Worm (Caenorhabditis elegans) whole organism, L1 larva: ENCODE measurements around the gene arrd-6.

Experiments
- F16B12.6 ChIP-seq: fragments of 150-350 bp; optimal IDR thresholded peaks from 2 replicates; lab custom pipeline; 2014; ENCODE audit warnings: missing biosample characterization, missing genetic modification characterization
- Y116A8C.19 ChIP-seq: sonication (generic microtip); optimal IDR thresholded peaks from 2 replicates; lab custom pipeline; 2016; ENCODE audit warnings: missing compliant biosample characterization, missing genetic modification characterization, borderline replicate concordance
- aha-1 ChIP-seq: fragments of 150-350 bp; optimal IDR thresholded peaks from 2 replicates; lab custom pipeline; 2014; ENCODE audit warnings: missing biosample characterization, missing genetic modification characterization
- alr-1 ChIP-seq: fragments of 200-800 bp; sonication (Bioruptor generic); optimal IDR thresholded peaks from 2 replicates; lab custom pipeline; 2018; ENCODE audit warnings: borderline replicate concordance, mild to moderate bottlenecking, missing genetic modification characterization, missing compliant biosample characterization
- aly-2 ChIP-seq: fragments of 150-350 bp; optimal IDR thresholded peaks from 2 replicates; lab custom pipeline; 2014; ENCODE audit warnings: missing biosample characterization, missing genetic modification characterization
- ceh-63 ChIP-seq: fragments of 200-800 bp; sonication (Bioruptor generic); optimal IDR thresholded peaks from 2 replicates; lab custom pipeline; 2018; ENCODE audit warnings: mild to moderate bottlenecking, missing genetic modification characterization, missing compliant biosample characterization
- ceh-82 ChIP-seq, 3 experiments: fragments of 150-350 bp in 1 of 3; sonication (generic microtip) in 2 of 3; optimal IDR thresholded peaks; 2 replicates each; lab custom pipeline; 2014 to 2017; ENCODE audit warnings: missing biosample characterization in 3 of 3, missing genetic modification characterization in 3 of 3
- ceh-88 ChIP-seq: fragments of 200-800 bp; sonication (Bioruptor generic); IDR thresholded peaks from 2 replicates; pipeline ENCODE4 v1.3.6; 2022; ENCODE audit warnings: missing genetic modification characterization, missing compliant biosample characterization
- dpl-1 ChIP-seq, 3 experiments: fragments of 150-350 bp in 2 of 3; sonication (generic microtip) in 1 of 3; optimal IDR thresholded peaks; 2 replicates each; lab custom pipeline; 2014 to 2017; ENCODE audit warnings: missing biosample characterization in 3 of 3, missing genetic modification characterization in 3 of 3, missing genetic modification reagents in 3 of 3
- dsc-1 ChIP-seq: sonication (generic microtip); optimal IDR thresholded peaks from 2 replicates; lab custom pipeline; 2016; ENCODE audit warnings: mild to moderate bottlenecking, missing genetic modification characterization, missing compliant biosample characterization
- efl-1 ChIP-seq, 4 experiments: fragments of 150-350 bp; optimal IDR thresholded peaks in 3 of 4; peaks in 1 of 4; 1 replicate in 1 of 4; 2 replicates in 3 of 4; lab custom pipeline; 2014; ENCODE audit warnings: missing biosample characterization in 2 of 4, missing genetic modification characterization in 2 of 4, missing genetic modification reagents in 2 of 4
- efl-3 ChIP-seq: fragments of 200-800 bp; sonication (Bioruptor generic); optimal IDR thresholded peaks from 2 replicates; lab custom pipeline; 2018; ENCODE audit warnings: mild to moderate bottlenecking, missing genetic modification characterization, missing compliant biosample characterization
- egl-13 ChIP-seq: sonication (generic microtip); optimal IDR thresholded peaks from 2 replicates; lab custom pipeline; 2016; ENCODE audit warnings: missing genotype, missing genetic modification reagents, missing genetic modification characterization, missing compliant biosample characterization
- egl-27 ChIP-seq, 2 experiments: fragments of 150-350 bp in 1 of 2; sonication (generic microtip); optimal IDR thresholded peaks; 3 replicates each; lab custom pipeline; 2017 to 2018; ENCODE audit warnings: missing biosample characterization in 2 of 2, missing genetic modification characterization in 2 of 2, missing genetic modification reagents in 2 of 2
- elt-2 ChIP-seq: sonication (generic microtip); optimal IDR thresholded peaks from 2 replicates; lab custom pipeline; 2016; ENCODE audit warnings: missing genetic modification characterization, mild to moderate bottlenecking, inconsistent platforms, missing compliant biosample characterization, missing genetic modification reagents
- elt-3 ChIP-seq, 6 experiments: fragments of 150-350 bp in 1 of 6; sonication (generic microtip); optimal IDR thresholded peaks; 2 replicates each; lab custom pipeline; 2017 to 2018; ENCODE audit warnings: missing biosample characterization in 6 of 6, missing genetic modification characterization in 6 of 6, inconsistent platforms in 1 of 6
- fkh-4 ChIP-seq: sonication (generic microtip); optimal IDR thresholded peaks from 2 replicates; lab custom pipeline; 2016; ENCODE audit warnings: missing compliant biosample characterization, missing genetic modification characterization, borderline replicate concordance
- fkh-8 ChIP-seq: sonication (generic microtip); optimal IDR thresholded peaks from 2 replicates; lab custom pipeline; 2016; ENCODE audit warnings: mild to moderate bottlenecking, missing genetic modification characterization, missing compliant biosample characterization
- fos-1 ChIP-seq: fragments of 150-350 bp; optimal IDR thresholded peaks from 2 replicates; lab custom pipeline; 2014; ENCODE audit warnings: missing biosample characterization, missing genetic modification characterization
- grh-1 ChIP-seq: fragments of 200-800 bp; sonication (Bioruptor generic); IDR thresholded peaks from 2 replicates; pipeline ENCODE4 v1.3.6; 2022; ENCODE audit warnings: missing genetic modification reagents, missing genetic modification characterization, missing compliant biosample characterization
- hlh-17 ChIP-seq: fragments of 200-800 bp; sonication (Bioruptor generic); optimal IDR thresholded peaks from 2 replicates; lab custom pipeline; 2018; ENCODE audit warnings: missing genetic modification characterization, mild to moderate bottlenecking, missing compliant biosample characterization, moderate library complexity, borderline replicate concordance
- jun-1 ChIP-seq: fragments of 150-350 bp; optimal IDR thresholded peaks from 2 replicates; lab custom pipeline; 2014; ENCODE audit warnings: missing biosample characterization, missing genetic modification reagents, missing genetic modification characterization
- lin-14 ChIP-seq: fragments of 200-800 bp; sonication (Bioruptor generic); optimal IDR thresholded peaks from 2 replicates; lab custom pipeline; 2018; ENCODE audit warnings: mild to moderate bottlenecking, missing genetic modification characterization, moderate library complexity, missing compliant biosample characterization
- lin-35 ChIP-seq, 2 experiments: fragments of 150-350 bp; optimal IDR thresholded peaks; 2 replicates each; lab custom pipeline; 2014; ENCODE audit warnings: missing biosample characterization in 2 of 2, missing genetic modification characterization in 2 of 2, missing genetic modification reagents in 2 of 2
- lin-39 ChIP-seq: fragments of 150-350 bp; optimal IDR thresholded peaks from 2 replicates; lab custom pipeline; 2014; ENCODE audit warnings: missing biosample characterization, missing genetic modification reagents, missing genetic modification characterization
- mab-9 ChIP-seq: fragments of 200-800 bp; sonication (Bioruptor generic); IDR thresholded peaks from 2 replicates; pipeline ENCODE4 v1.3.6; 2022; ENCODE audit warnings: missing genetic modification reagents, missing genetic modification characterization, missing compliant biosample characterization
- mdl-1 ChIP-seq, 2 experiments: fragments of 150-350 bp; optimal IDR thresholded peaks; 2 replicates each; lab custom pipeline; 2014 to 2017; ENCODE audit warnings: missing biosample characterization in 2 of 2, missing genetic modification characterization in 2 of 2, inconsistent platforms in 1 of 2
- mef-2 ChIP-seq: fragments of 150-350 bp; optimal IDR thresholded peaks from 2 replicates; lab custom pipeline; 2014; ENCODE audit warnings: missing biosample characterization, missing genetic modification characterization
- mep-1 ChIP-seq: fragments of 150-350 bp; optimal IDR thresholded peaks from 2 replicates; lab custom pipeline; 2014; ENCODE audit warnings: missing biosample characterization, missing genetic modification characterization
- nhr-12 ChIP-seq: sonication (generic microtip); optimal IDR thresholded peaks from 2 replicates; lab custom pipeline; 2017; ENCODE audit warnings: missing biosample characterization, missing genetic modification characterization
- nhr-19 ChIP-seq: fragments of 200-800 bp; sonication (Bioruptor generic); conservative IDR thresholded peaks from 2 replicates; pipeline ENCODE4 v1.3.6; 2022; ENCODE audit warnings: missing genetic modification characterization, missing compliant biosample characterization
- nhr-20 ChIP-seq: sonication (generic microtip); optimal IDR thresholded peaks from 2 replicates; lab custom pipeline; 2016; ENCODE audit warnings: mild to moderate bottlenecking, missing genetic modification characterization, missing compliant biosample characterization
- nhr-47 ChIP-seq: sonication (generic microtip); optimal IDR thresholded peaks from 2 replicates; lab custom pipeline; 2016; ENCODE audit warnings: mild to moderate bottlenecking, missing genetic modification characterization, moderate library complexity, missing compliant biosample characterization
- nhr-71 ChIP-seq: sonication (generic microtip); optimal IDR thresholded peaks from 2 replicates; lab custom pipeline; 2016; ENCODE audit warnings: mild to moderate bottlenecking, missing genetic modification characterization, moderate library complexity, missing compliant biosample characterization
- nhr-76 ChIP-seq: sonication (generic microtip); optimal IDR thresholded peaks from 2 replicates; lab custom pipeline; 2017; ENCODE audit warnings: missing biosample characterization, missing genetic modification characterization
- nhr-77 ChIP-seq: fragments of 150-350 bp; optimal IDR thresholded peaks from 2 replicates; lab custom pipeline; 2014; ENCODE audit warnings: missing biosample characterization, missing genetic modification characterization
- nhr-85 ChIP-seq: sonication (generic microtip); peaks from one replicate; lab custom pipeline; 2016; ENCODE audit warnings: missing genetic modification characterization, inconsistent platforms, missing compliant biosample characterization
- nhr-90 ChIP-seq: sonication (generic microtip); optimal IDR thresholded peaks from 2 replicates; lab custom pipeline; 2016; ENCODE audit warnings: mild to moderate bottlenecking, missing genetic modification characterization, missing compliant biosample characterization; ENCODE audit not compliant: poor library complexity
- pag-3 ChIP-seq: sonication (generic microtip); optimal IDR thresholded peaks from 2 replicates; lab custom pipeline; 2017; ENCODE audit warnings: missing genetic modification characterization, mild to moderate bottlenecking, missing compliant biosample characterization, antibody characterized with exemption, borderline replicate concordance; ENCODE audit not compliant: insufficient read depth
- pqm-1 ChIP-seq: sonication (generic microtip); optimal IDR thresholded peaks from 3 replicates; lab custom pipeline; 2017; ENCODE audit warnings: missing biosample characterization, missing genetic modification characterization
- rnt-1 ChIP-seq: sonication (generic microtip); optimal IDR thresholded peaks from 2 replicates; lab custom pipeline; 2016; ENCODE audit warnings: mild to moderate bottlenecking, missing genetic modification characterization, moderate library complexity, missing compliant biosample characterization
- snpc-4 ChIP-seq: fragments of 150-350 bp; optimal IDR thresholded peaks from 2 replicates; lab custom pipeline; 2014; ENCODE audit warnings: missing biosample characterization, missing genetic modification characterization
- snu-23 ChIP-seq: sonication (generic microtip); optimal IDR thresholded peaks from 2 replicates; lab custom pipeline; 2016; ENCODE audit warnings: missing genetic modification characterization, missing compliant biosample characterization
- sup-37 ChIP-seq: fragments of 200-800 bp; sonication (Bioruptor generic); optimal IDR thresholded peaks from 2 replicates; lab custom pipeline; 2018; ENCODE audit warnings: mild to moderate bottlenecking, missing genetic modification characterization, missing compliant biosample characterization
- swsn-7 ChIP-seq: sonication (generic microtip); optimal IDR thresholded peaks from 2 replicates; lab custom pipeline; 2016; ENCODE audit warnings: missing genetic modification characterization, missing compliant biosample characterization
- tbx-2 ChIP-seq: sonication (generic microtip); optimal IDR thresholded peaks from 2 replicates; lab custom pipeline; 2016; ENCODE audit warnings: missing genetic modification characterization, missing compliant biosample characterization
- unc-130 ChIP-seq: fragments of 150-350 bp; optimal IDR thresholded peaks from 2 replicates; lab custom pipeline; 2017; ENCODE audit warnings: missing biosample characterization, missing genetic modification characterization, inconsistent platforms
- unc-30 ChIP-seq: sonication (generic microtip); optimal IDR thresholded peaks from 2 replicates; lab custom pipeline; 2017; ENCODE audit warnings: missing biosample characterization, missing genetic modification characterization
- unc-86 ChIP-seq: sonication (generic microtip); optimal IDR thresholded peaks from 2 replicates; lab custom pipeline; 2016; ENCODE audit warnings: missing genetic modification characterization, missing compliant biosample characterization
- vab-15 ChIP-seq: sonication (generic microtip); optimal IDR thresholded peaks from 2 replicates; lab custom pipeline; 2017; ENCODE audit warnings: missing genotype, mild to moderate bottlenecking, missing genetic modification characterization, missing compliant biosample characterization
- xbp-1 ChIP-seq: sonication (generic microtip); optimal IDR thresholded peaks from 2 replicates; lab custom pipeline; 2016; ENCODE audit warnings: missing genetic modification characterization, missing compliant biosample characterization

arrd-6 gene

ce11 chrII:11157660-11158059, 15.1 kb downstream of the arrd-6 start:
- TF ChIP-seq nhr-12 (tag; lab: Kevin White, UChicago), result no peak
- no peak for TF ChIP-seq efl-3 (GFP tag; lab: Kevin White, UChicago)
- TF ChIP-seq hlh-17 (GFP tag; lab: Kevin White, UChicago), result no peak
- peak in 2 of 6 experiments; percentile 6 to 27 for TF ChIP-seq elt-3 (tag; optimal IDR thresholded peaks at IDR 0.05; lab: Kevin White, UChicago)
- peak; percentile 70 for TF ChIP-seq nhr-19 (GFP tag; lab: Robert Waterston, UW)
- peak; percentile 61 for TF ChIP-seq nhr-90 (tag; lab: Kevin White, UChicago)
- TF ChIP-seq jun-1 (tag; lab: Kevin White, UChicago), result no peak
- no peak for TF ChIP-seq nhr-76
- peak; percentile 21 for TF ChIP-seq fos-1 (tag; lab: Kevin White, UChicago)
- no peak for TF ChIP-seq Y116A8C.19 (tag; lab: Kevin White, UChicago)
- TF ChIP-seq egl-13, result no peak
- TF ChIP-seq snu-23, result peak; percentile 74
- TF ChIP-seq unc-86, result peak; percentile 14
- peak; percentile 35 for TF ChIP-seq fkh-8 (tag; lab: Kevin White, UChicago)
- TF ChIP-seq nhr-20 (tag; lab: Kevin White, UChicago), result peak; percentile 63
- TF ChIP-seq pag-3 (tag; lab: Kevin White, UChicago), result no peak
- peak; percentile 57 for TF ChIP-seq tbx-2 (tag; lab: Kevin White, UChicago)
- 0 out of 2 replicates have a peak, but pooled peaks have one; percentile 7 for TF ChIP-seq mab-9 (GFP tag; lab: Robert Waterston, UW)
- no peak for TF ChIP-seq lin-39 (tag; lab: Kevin White, UChicago)
- TF ChIP-seq ceh-88 (GFP tag; lab: Robert Waterston, UW), result no peak
- TF ChIP-seq nhr-47 (tag; lab: Kevin White, UChicago), result peak; percentile 70
- peak; percentile 12 to 36 (median 30) for TF ChIP-seq ceh-82 (tag; optimal IDR thresholded peaks at IDR 0.05; lab: Kevin White, UChicago)
- no peak for TF ChIP-seq fkh-4
- peak; percentile 48; the same call in 1 of the 2 replicates for TF ChIP-seq grh-1 (GFP tag; lab: Robert Waterston, UW)
- peak; percentile 72 for TF ChIP-seq nhr-71 (tag; lab: Kevin White, UChicago)
- TF ChIP-seq ceh-63 (GFP tag; lab: Kevin White, UChicago), result no peak
- no peak for TF ChIP-seq unc-30 (tag; lab: Kevin White, UChicago)
- TF ChIP-seq mep-1 (tag; lab: Kevin White, UChicago), result peak; percentile 22
- no peak for TF ChIP-seq egl-27 (tag; optimal IDR thresholded peaks at IDR 0.05; lab: Kevin White, UChicago)
- TF ChIP-seq F16B12.6 (tag; lab: Kevin White, UChicago), result peak; percentile 5
- TF ChIP-seq xbp-1 (tag; lab: Kevin White, UChicago), result peak; percentile 42
- no peak for TF ChIP-seq vab-15 (tag; lab: Kevin White, UChicago)
- peak; percentile 47 for TF ChIP-seq aly-2
- TF ChIP-seq nhr-77 (tag; lab: Kevin White, UChicago), result peak; percentile 21
- TF ChIP-seq lin-14, result peak; percentile 56
- no peak for TF ChIP-seq mef-2 (tag; lab: Kevin White, UChicago)
- peak; percentile 42 to 52 for TF ChIP-seq efl-1 (optimal IDR thresholded peaks at IDR 0.05; lab: Kevin White, UChicago)
- peak; percentile 40 to 95 for TF ChIP-seq efl-1 (GFP tag; optimal IDR thresholded peaks at IDR 0.05 in 1 of 2; lab: Kevin White, UChicago)
- peak; percentile 63 for TF ChIP-seq swsn-7
- TF ChIP-seq dsc-1 (tag; lab: Kevin White, UChicago), result peak; percentile 51
- peak; percentile 71 for TF ChIP-seq rnt-1
- peak; percentile 59 for TF ChIP-seq snpc-4
- TF ChIP-seq alr-1 (tag; lab: Kevin White, UChicago), result no peak
- TF ChIP-seq sup-37 (GFP tag; lab: Kevin White, UChicago), result no peak
- TF ChIP-seq aha-1, result no peak
- TF ChIP-seq dpl-1 (GFP tag; optimal IDR thresholded peaks at IDR 0.05; lab: Kevin White, UChicago), result peak; percentile 6 to 48 (median 35)
- TF ChIP-seq pqm-1 (tag; lab: Kevin White, UChicago), result no peak
- TF ChIP-seq lin-35 (GFP tag; optimal IDR thresholded peaks at IDR 0.05; lab: Kevin White, UChicago), result peak; percentile 47 to 69
- TF ChIP-seq unc-130 (tag; lab: Kevin White, UChicago), result peak; percentile 55
- TF ChIP-seq elt-2 (tag; lab: Kevin White, UChicago), result peak; percentile 53
- TF ChIP-seq mdl-1 (tag; optimal IDR thresholded peaks at IDR 0.05; lab: Kevin White, UChicago), result peak in 1 of 2 experiments; percentile 3
- peak; percentile 77 for TF ChIP-seq nhr-85
